Worm (Caenorhabditis elegans) whole organism, early embryonic: ENCODE data around the gene B0303.7.

Source experiments
- B0310.2 ChIP-seq: sonication (generic microtip); optimal IDR thresholded peaks from 2 replicates; lab custom pipeline; 2016; ENCODE audit warnings: mild to moderate bottlenecking, missing genetic modification characterization, missing compliant biosample characterization
- F13C5.2 ChIP-seq: sonication (generic microtip); optimal IDR thresholded peaks from 2 replicates; lab custom pipeline; 2017; ENCODE audit warnings: mild to moderate bottlenecking, missing genetic modification characterization, inconsistent platforms, missing compliant biosample characterization
- ceh-13 ChIP-seq: fragments of 200-800 bp; sonication (Bioruptor generic); optimal IDR thresholded peaks from 2 replicates; lab custom pipeline; 2018; ENCODE audit warnings: mild to moderate bottlenecking, missing genetic modification characterization, missing compliant biosample characterization
- ets-7 ChIP-seq: sonication (generic microtip); optimal IDR thresholded peaks from 2 replicates; lab custom pipeline; 2016; ENCODE audit warnings: missing genotype, missing genetic modification characterization, missing compliant biosample characterization
- hmg-4 ChIP-seq: fragments of 200-800 bp; sonication (Bioruptor generic); optimal IDR thresholded peaks from 2 replicates; lab custom pipeline; 2018; ENCODE audit warnings: mild to moderate bottlenecking, missing genetic modification characterization, missing compliant biosample characterization
- pes-1 ChIP-seq: fragments of 200-800 bp; sonication (Bioruptor generic); IDR thresholded peaks from 2 replicates; pipeline ENCODE4 v1.3.6; 2022; ENCODE audit warnings: missing genetic modification reagents, missing genetic modification characterization, missing compliant biosample characterization

DNA sequence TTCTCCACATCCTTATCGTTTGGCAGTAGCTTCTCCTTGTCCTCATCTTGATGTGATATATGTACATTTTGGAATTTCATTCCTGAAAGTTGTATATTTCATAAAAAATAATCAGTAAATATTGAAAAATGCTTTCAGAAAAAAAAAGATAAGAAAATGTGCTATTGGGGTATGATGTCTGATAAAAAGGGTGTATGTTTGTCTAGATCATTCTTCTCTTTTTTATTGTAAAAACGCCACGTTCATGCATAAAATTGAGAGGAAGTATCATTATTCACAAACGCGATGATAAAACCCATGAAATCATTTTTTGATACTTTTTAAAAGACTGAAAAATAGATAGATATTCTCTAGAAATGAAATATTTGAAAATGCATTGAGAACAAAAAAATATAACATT, 55.2 kb downstream of the B0303.7 start:
- TF ChIP-seq ets-7 (tag; lab: Kevin White, UChicago) (no peak), ceh-13 (GFP tag; lab: Kevin White, UChicago) (no peak), F13C5.2 (tag; lab: Kevin White, UChicago) (no peak), pes-1 (GFP tag; lab: Robert Waterston, UW) (no peak), B0310.2 (tag; lab: Kevin White, UChicago) (no peak), hmg-4 (GFP tag; lab: Kevin White, UChicago) (no peak)
